Worm (Caenorhabditis elegans) whole organism, early embryonic: Measurements from ENCODE around the gene lec-8.

Experiments used
- B0310.2 ChIP-seq: sonication (generic microtip); optimal IDR thresholded peaks from 2 replicates; lab custom pipeline; 2016; ENCODE audit warnings: mild to moderate bottlenecking, missing genetic modification characterization, missing compliant biosample characterization
- F13C5.2 ChIP-seq: sonication (generic microtip); optimal IDR thresholded peaks from 2 replicates; lab custom pipeline; 2017; ENCODE audit warnings: mild to moderate bottlenecking, missing genetic modification characterization, inconsistent platforms, missing compliant biosample characterization
- aly-1 ChIP-seq: sonication (generic microtip); optimal IDR thresholded peaks from 2 replicates; lab custom pipeline; 2016; ENCODE audit warnings: missing genetic modification characterization, missing compliant biosample characterization
- ama-1 ChIP-seq: fragments of 150-350 bp; optimal IDR thresholded peaks from 2 replicates; lab custom pipeline; 2014
- ceh-13 ChIP-seq: fragments of 200-800 bp; sonication (Bioruptor generic); optimal IDR thresholded peaks from 2 replicates; lab custom pipeline; 2018; ENCODE audit warnings: mild to moderate bottlenecking, missing genetic modification characterization, missing compliant biosample characterization
- flt-1 ChIP-seq: fragments of 200-800 bp; sonication (Bioruptor generic); IDR thresholded peaks from 2 replicates; pipeline ENCODE4 v1.3.6; 2022; ENCODE audit warnings: missing genetic modification characterization, missing compliant biosample characterization
- hmbx-1 ChIP-seq: sonication (generic microtip); optimal IDR thresholded peaks from 2 replicates; lab custom pipeline; 2016; ENCODE audit warnings: mild to moderate bottlenecking, missing genetic modification characterization, missing compliant biosample characterization
- pes-1 ChIP-seq: fragments of 200-800 bp; sonication (Bioruptor generic); IDR thresholded peaks from 2 replicates; pipeline ENCODE4 v1.3.6; 2022; ENCODE audit warnings: missing genetic modification reagents, missing genetic modification characterization, missing compliant biosample characterization
- tbx-37 ChIP-seq: fragments of 200-800 bp; sonication (Bioruptor generic); conservative IDR thresholded peaks from 2 replicates; pipeline ENCODE4 v1.3.6; 2022; ENCODE audit warnings: missing genetic modification reagents, missing genetic modification characterization, missing compliant biosample characterization
- tra-4 ChIP-seq: sonication (generic microtip); optimal IDR thresholded peaks from 2 replicates; lab custom pipeline; 2017; ENCODE audit warnings: missing genetic modification characterization, missing compliant biosample characterization

- TF ChIP-seq ceh-13 (GFP tag; lab: Kevin White, UChicago) = no peak
- TF ChIP-seq tbx-37 (GFP tag; lab: Robert Waterston, UW) = no peak
- TF ChIP-seq pes-1 (GFP tag; lab: Robert Waterston, UW) = no peak
- TF ChIP-seq F13C5.2 (tag; lab: Kevin White, UChicago) = no peak
- TF ChIP-seq ama-1 (lab: Kevin White, UChicago) = no peak
- no peak for TF ChIP-seq aly-1 (tag; lab: Kevin White, UChicago)
- no peak for TF ChIP-seq hmbx-1
- TF ChIP-seq tra-4 (tag; lab: Kevin White, UChicago) = no peak
- TF ChIP-seq flt-1 (GFP tag; lab: Robert Waterston, UW) = no peak
- TF ChIP-seq B0310.2 (tag; lab: Kevin White, UChicago) = no peak
Measured at ce11 chrX:9872554-9872953, 22.2 kb downstream of the lec-8 start, which contains the start of gene R07B1.8.
